Worm (Caenorhabditis elegans): ENCODE results near the gene F57A10.4.
"Not testable (repeated sequence)": the region's sequence is repeated elsewhere in the genome, so short reads cannot be mapped to it uniquely, and the experiment has no call there.

F57A10.4 gene

ce11 chrV:15733568-15733967 lies 35.7 kb upstream of the F57A10.4 start, which contains the start of gene T23D5.3:
TSS of gene T23D5.3 (minus strand) at chrV:15733668.
- TF ChIP-seq dmd-4 (tag; optimal IDR thresholded peaks at IDR 0.05; ENCODE audit: borderline replicate concordance) = no peak
- TF ChIP-seq npax-4 (tag; optimal IDR thresholded peaks at IDR 0.05) = no peak
- no peak for TF ChIP-seq ceh-34 (tag; optimal IDR thresholded peaks at IDR 0.05)
- no peak for TF ChIP-seq T23F11.4 (GFP tag; optimal IDR thresholded peaks at IDR 0.05)
- TF ChIP-seq tbx-2 (tag; optimal IDR thresholded peaks at IDR 0.05) = no peak
- no peak for TF ChIP-seq ref-2 (tag; optimal IDR thresholded peaks at IDR 0.05)
- TF ChIP-seq pros-1 (tag; optimal IDR thresholded peaks at IDR 0.05) = no peak
- TF ChIP-seq odd-2 (tag; optimal IDR thresholded peaks at IDR 0.05) = no peak
- no peak for TF ChIP-seq eyg-1 (tag; optimal IDR thresholded peaks at IDR 0.05)
- no peak for TF ChIP-seq lin-11 (tag; optimal IDR thresholded peaks at IDR 0.05)
- TF ChIP-seq madf-2 (tag; optimal IDR thresholded peaks at IDR 0.05) = no peak
- no peak for TF ChIP-seq syd-9 (tag; optimal IDR thresholded peaks at IDR 0.05)
- no peak for TF ChIP-seq nfya-1 (tag; optimal IDR thresholded peaks at IDR 0.05)
- TF ChIP-seq dve-1 (tag; optimal IDR thresholded peaks at IDR 0.05) = no peak

- TF ChIP-seq hlh-30 (tag; optimal IDR thresholded peaks at IDR 0.05; ENCODE audit: insufficient read depth) = no peak
- TF ChIP-seq ahr-1 (tag; optimal IDR thresholded peaks at IDR 0.05) = no peak
- no peak for TF ChIP-seq hlh-8 (tag; optimal IDR thresholded peaks at IDR 0.05)
- no peak for TF ChIP-seq nhr-11 (tag; optimal IDR thresholded peaks at IDR 0.05)
- no peak for TF ChIP-seq zip-5 (tag; optimal IDR thresholded peaks at IDR 0.05)
- TF ChIP-seq C38D4.7 (GFP tag; optimal IDR thresholded peaks at IDR 0.05) = no peak
- TF ChIP-seq hlh-13 (GFP tag; optimal IDR thresholded peaks at IDR 0.05) = no peak
- TF ChIP-seq pqm-1 (tag; optimal IDR thresholded peaks at IDR 0.05) = no peak
- TF ChIP-seq eyg-1 (tag; optimal IDR thresholded peaks at IDR 0.05) = no peak
- TF ChIP-seq sox-4 (tag; optimal IDR thresholded peaks at IDR 0.05) = no peak
These were observed 33.5 kb upstream of the F57A10.4 start, which contains the start of gene str-27 for ce11 chrV:15735720-15736119. TSS of gene str-27 (minus strand) at chrV:15735820.

- TF ChIP-seq ama-1 (optimal IDR thresholded peaks at IDR 0.05) = no peak
These were observed 27.4 kb upstream of the F57A10.4 start, which contains the start of gene str-18 for ce11 chrV:15741851-15742250. TSS of gene str-18 (minus strand) at chrV:15741951.

- TF ChIP-seq ref-2 (tag; optimal IDR thresholded peaks at IDR 0.05); dmd-4 (tag; optimal IDR thresholded peaks at IDR 0.05; ENCODE audit: borderline replicate concordance); fkh-6 (tag; optimal IDR thresholded peaks at IDR 0.05): not testable (repeated sequence)
These were observed 24.9 kb upstream of the F57A10.4 start, which contains the start of gene str-19 for ce11 chrV:15744366-15744765. TSS of gene str-19 (minus strand) at chrV:15744466.

- TF ChIP-seq ceh-6 (GFP tag; optimal IDR thresholded peaks at IDR 0.05); fkh-10 (GFP tag; optimal IDR thresholded peaks at IDR 0.05); fax-1 (tag; optimal IDR thresholded peaks at IDR 0.05): not testable (repeated sequence)
These were observed 20.9 kb upstream of the F57A10.4 start, which contains the start of gene T23D5.8 for ce11 chrV:15748343-15748742. TSS of gene T23D5.8 (minus strand) at chrV:15748443.

ce11 chrV:15750130-15750529 lies 19.1 kb upstream of the F57A10.4 start, which contains the start of gene str-6:
TSS of gene str-6 (minus strand) at chrV:15750230.
- TF ChIP-seq hlh-13 (GFP tag; optimal IDR thresholded peaks at IDR 0.05) (no peak), tbx-7 (tag; optimal IDR thresholded peaks at IDR 0.05) (no peak), fax-1 (tag; optimal IDR thresholded peaks at IDR 0.05) (no peak), madf-2 (tag; optimal IDR thresholded peaks at IDR 0.05) (no peak), lim-6 (tag; optimal IDR thresholded peaks at IDR 0.05) (no peak), hlh-30 (tag; optimal IDR thresholded peaks at IDR 0.05; ENCODE audit: insufficient read depth) (no peak), lin-11 (tag; optimal IDR thresholded peaks at IDR 0.05) (no peak), ceh-24 (tag; optimal IDR thresholded peaks at IDR 0.05) (no peak), sox-2 (GFP tag; IDR thresholded peaks at IDR 0.05) (no peak)
